Worm (Caenorhabditis elegans): ENCODE measurements around the gene pfkb-1.2.

Gene pfkb-1.2

ce11 chrIV:5983191-5983590, 41.5 kb downstream of the pfkb-1.2 start:
- TF ChIP-seq mdt-29 (GFP tag; IDR thresholded peaks at IDR 0.05) = no peak
- no peak for TF ChIP-seq hif-1 (tag; optimal IDR thresholded peaks at IDR 0.05)
- peak; percentile 59 for TF ChIP-seq aha-1 (tag)

ce11 chrIV:5985422-5985821, 43.7 kb downstream of the pfkb-1.2 start:
- TF ChIP-seq aly-2 (tag; optimal IDR thresholded peaks at IDR 0.05) (peak; percentile 68), hlh-11 (tag; optimal IDR thresholded peaks at IDR 0.05) (no peak), daf-16 (GFP tag; optimal IDR thresholded peaks at IDR 0.05) (peak in 1 of 2 experiments; percentile 52), daf-16 (tag; optimal IDR thresholded peaks at IDR 0.05) (no peak), aha-1 (tag) (peak; percentile 86)

ce11 chrIV:5985823-5986222, 44.1 kb downstream of the pfkb-1.2 start:
- TF ChIP-seq ctbp-1 (GFP tag; IDR thresholded peaks at IDR 0.05) = no peak
- TF ChIP-seq tag-97 (GFP tag; IDR thresholded peaks at IDR 0.05) = no peak
- TF ChIP-seq R02D3.7 (tag; optimal IDR thresholded peaks at IDR 0.05) = no peak
- TF ChIP-seq madf-9 (GFP tag; conservative IDR thresholded peaks at IDR 0.05) = no peak
- peak; percentile 79 for TF ChIP-seq set-16 (GFP tag; IDR thresholded peaks at IDR 0.05)
- TF ChIP-seq duxl-1 (tag; optimal IDR thresholded peaks at IDR 0.05; ENCODE audit: poor library complexity) = no peak
- no peak for TF ChIP-seq unc-130 (GFP tag; optimal IDR thresholded peaks at IDR 0.05)

- TF ChIP-seq hif-1 (tag; optimal IDR thresholded peaks at IDR 0.05) = peak in 1 of 2 experiments; percentile 34
- no peak for TF ChIP-seq nhr-111 (GFP tag; optimal IDR thresholded peaks at IDR 0.05)
- TF ChIP-seq pha-4 (GFP tag; IDR thresholded peaks at IDR 0.05) = no peak
- no peak for TF ChIP-seq pha-4 (tag; optimal IDR thresholded peaks at IDR 0.05)
- no peak for TF ChIP-seq php-3 (GFP tag; IDR thresholded peaks at IDR 0.05)
- no peak for TF ChIP-seq F44E2.7 (GFP tag; IDR thresholded peaks at IDR 0.05)
- 0 out of 2 replicates have a peak, but pooled peaks have one; percentile 11 for TF ChIP-seq zfp-3 (GFP tag; conservative IDR thresholded peaks at IDR 0.05)
- no peak for TF ChIP-seq skn-1 (tag; optimal IDR thresholded peaks at IDR 0.05)
- no peak for TF ChIP-seq ceh-20 (GFP tag; IDR thresholded peaks at IDR 0.05)
- peak; percentile 37 for TF ChIP-seq hlh-11 (tag; optimal IDR thresholded peaks at IDR 0.05)
- TF ChIP-seq T26A8.4 (GFP tag; IDR thresholded peaks at IDR 0.05) = 0 out of 2 replicates have a peak, but pooled peaks have one; percentile 34
Measured at ce11 chrIV:5986829-5987228, 45.1 kb downstream of the pfkb-1.2 start.

- TF ChIP-seq ceh-82 (tag; optimal IDR thresholded peaks at IDR 0.05) (no peak), nhr-41 (GFP tag; IDR thresholded peaks at IDR 0.05) (no peak), unc-39 (tag; optimal IDR thresholded peaks at IDR 0.05) (no peak), F49E8.2 (tag; optimal IDR thresholded peaks at IDR 0.05; ENCODE audit: borderline replicate concordance) (no peak), madf-5 (GFP tag; IDR thresholded peaks at IDR 0.05) (no peak), mdl-1 (tag; optimal IDR thresholded peaks at IDR 0.05) (no peak), arid-1 (GFP tag; conservative IDR thresholded peaks at IDR 0.05) (no peak), spr-1 (tag; optimal IDR thresholded peaks at IDR 0.05) (no peak)
Measured at ce11 chrIV:5990503-5990902, 48.8 kb downstream of the pfkb-1.2 start.

All from whole organism, L4 larva.